Fruit fly (Drosophila melanogaster): ENCODE data around the gene Ndc80.

DNA sequence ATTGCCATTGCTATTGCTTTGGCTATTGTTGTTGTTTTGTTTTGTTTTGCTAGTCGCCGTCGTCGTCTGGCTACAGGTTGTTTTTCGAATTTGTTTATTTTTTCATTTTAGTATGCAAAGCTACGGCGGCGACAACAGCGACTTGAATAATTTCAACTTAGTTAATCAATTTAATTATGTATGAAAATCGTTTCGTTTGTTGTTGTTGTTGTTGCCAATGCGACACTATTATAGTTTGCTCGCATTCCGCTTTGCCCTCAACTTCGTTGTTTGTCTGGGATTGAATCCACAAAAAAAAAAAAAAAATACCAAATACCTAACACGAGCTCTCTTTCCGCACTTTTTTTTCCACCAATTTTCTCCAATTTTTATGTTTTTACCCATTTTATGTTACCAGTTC lies 16.0 kb upstream of the Ndc80 start:
- no peak for TF ChIP-seq CG12768 (GFP tag; optimal IDR thresholded peaks at IDR 0.05)
- no peak for TF ChIP-seq Clk (GFP tag; optimal IDR thresholded peaks at IDR 0.05)
- TF ChIP-seq CG33017 (tag; optimal IDR thresholded peaks at IDR 0.05): no peak
